Fruit fly (Drosophila melanogaster) whole organism, prepupa: ENCODE data around the gene Pdf.
A peak's percentile ranks its signal among the peaks of the same experiment; 100 is the strongest.

ENCODE experiments used
- CG10631 ChIP-seq: fragments of 200-800 bp; sonication (Bioruptor generic); optimal IDR thresholded peaks from 2 replicates; lab custom pipeline; 2016; ENCODE audit warnings: missing biosample characterization, missing genetic modification characterization
- CG11762 ChIP-seq: fragments of 200-800 bp; sonication (Bioruptor generic); optimal IDR thresholded peaks from 3 replicates; lab custom pipeline; 2016; ENCODE audit warnings: missing biosample characterization, missing genetic modification characterization; ENCODE audit not compliant: insufficient read depth
- CG11902 ChIP-seq: fragments of 200-800 bp; sonication (Bioruptor generic); optimal IDR thresholded peaks from 3 replicates; lab custom pipeline; 2016; ENCODE audit warnings: missing biosample characterization, missing genetic modification characterization
- CG1621 ChIP-seq: fragments of 200-800 bp; sonication (Bioruptor generic); optimal IDR thresholded peaks from 3 replicates; lab custom pipeline; 2018; ENCODE audit warnings: missing biosample characterization, mild to moderate bottlenecking, missing genetic modification characterization
- CG16779 ChIP-seq: fragments of 200-800 bp; sonication (Bioruptor generic); optimal IDR thresholded peaks from 3 replicates; lab custom pipeline; 2017; ENCODE audit warnings: missing biosample characterization, mild to moderate bottlenecking, missing genetic modification characterization
- CG31627 ChIP-seq: fragments of 200-800 bp; sonication (Bioruptor generic); optimal IDR thresholded peaks from 3 replicates; lab custom pipeline; 2016; ENCODE audit warnings: missing biosample characterization, missing genetic modification characterization
- CG32006 ChIP-seq: fragments of 200-800 bp; sonication (Bioruptor generic); optimal IDR thresholded peaks from 3 replicates; lab custom pipeline; 2017; ENCODE audit warnings: missing biosample characterization, mild to moderate bottlenecking, missing genetic modification characterization
- CG34406 ChIP-seq: fragments of 200-800 bp; sonication (Bioruptor generic); optimal IDR thresholded peaks from 3 replicates; lab custom pipeline; 2016; ENCODE audit warnings: missing biosample characterization, missing genetic modification characterization
- CG3919 ChIP-seq: fragments of 200-800 bp; sonication (Bioruptor generic); optimal IDR thresholded peaks from 3 replicates; lab custom pipeline; 2016; ENCODE audit warnings: missing biosample characterization, missing genetic modification characterization
- CG4318 ChIP-seq: fragments of 200-800 bp; sonication (Bioruptor generic); optimal IDR thresholded peaks from 3 replicates; lab custom pipeline; 2017; ENCODE audit warnings: missing biosample characterization, mild to moderate bottlenecking, missing genetic modification characterization
- CG6276 ChIP-seq: fragments of 200-800 bp; sonication (Bioruptor generic); optimal IDR thresholded peaks from 2 replicates; lab custom pipeline; 2017; ENCODE audit warnings: missing biosample characterization, mild to moderate bottlenecking, missing genetic modification characterization
- CG6808 ChIP-seq: fragments of 200-800 bp; sonication (Bioruptor generic); optimal IDR thresholded peaks from 3 replicates; lab custom pipeline; 2017; ENCODE audit warnings: missing biosample characterization, missing genetic modification characterization, mild to moderate bottlenecking, moderate library complexity, missing genetic modification reagents
- CG6854 ChIP-seq: fragments of 200-800 bp; sonication (Bioruptor generic); optimal IDR thresholded peaks from 2 replicates; lab custom pipeline; 2017; ENCODE audit warnings: missing biosample characterization, mild to moderate bottlenecking, missing genetic modification characterization
- CG7368 ChIP-seq: fragments of 200-800 bp; sonication (Bioruptor generic); optimal IDR thresholded peaks from 3 replicates; lab custom pipeline; 2016; ENCODE audit warnings: missing biosample characterization, missing genetic modification characterization
- CG8119 ChIP-seq: fragments of 200-800 bp; sonication (Bioruptor generic); IDR thresholded peaks from 3 replicates; pipeline ENCODE4 v1.3.6; 2022; ENCODE audit warnings: missing biosample characterization, missing genetic modification characterization
- CG8632 ChIP-seq: fragments of 200-800 bp; sonication (Bioruptor generic); optimal IDR thresholded peaks from 3 replicates; lab custom pipeline; 2016; ENCODE audit warnings: missing biosample characterization, missing genetic modification characterization
- CG9139 ChIP-seq: fragments of 200-800 bp; sonication (Bioruptor generic); optimal IDR thresholded peaks from 3 replicates; lab custom pipeline; 2017; ENCODE audit warnings: missing biosample characterization, mild to moderate bottlenecking, missing genetic modification characterization
- Eip75B ChIP-seq: fragments of 200-800 bp; sonication (Bioruptor generic); optimal IDR thresholded peaks from 3 replicates; lab custom pipeline; 2016; ENCODE audit warnings: missing biosample characterization, missing genetic modification characterization
- Eip78C ChIP-seq: fragments of 200-800 bp; sonication (Bioruptor generic); peaks from one replicate; lab custom pipeline; 2016; ENCODE audit warnings: missing biosample characterization, missing genetic modification characterization
- Eip93F ChIP-seq: fragments of 200-800 bp; sonication (Bioruptor generic); optimal IDR thresholded peaks from 2 replicates; lab custom pipeline; 2016; ENCODE audit warnings: missing biosample characterization, mild to moderate bottlenecking, missing genetic modification characterization
- Ets21C ChIP-seq: fragments of 200-800 bp; sonication (Bioruptor generic); optimal IDR thresholded peaks from 3 replicates; lab custom pipeline; 2016; ENCODE audit warnings: missing biosample characterization, missing genetic modification characterization
- Ets96B ChIP-seq: fragments of 200-800 bp; optimal IDR thresholded peaks from 2 replicates; lab custom pipeline; 2019; ENCODE audit warnings: missing biosample characterization, mild to moderate bottlenecking, missing genetic modification characterization, moderate library complexity
- Gug ChIP-seq: fragments of 200-800 bp; sonication (Bioruptor generic); IDR thresholded peaks from 2 replicates; pipeline ENCODE4 v1.3.6; 2022; ENCODE audit warnings: missing biosample characterization, missing genetic modification characterization
- Hr38 ChIP-seq: sonication (Bioruptor generic); optimal IDR thresholded peaks from 2 replicates; lab custom pipeline; 2016; ENCODE audit warnings: missing biosample characterization, missing genetic modification characterization
- Hr39 ChIP-seq: fragments of 200-800 bp; sonication (Bioruptor generic); optimal IDR thresholded peaks from 2 replicates; lab custom pipeline; 2016; ENCODE audit warnings: missing biosample characterization, missing genetic modification characterization
- Hr4 ChIP-seq: fragments of 200-800 bp; sonication (Bioruptor generic); optimal IDR thresholded peaks from 3 replicates; lab custom pipeline; 2016; ENCODE audit warnings: missing biosample characterization, missing genetic modification characterization
- Lpt ChIP-seq: fragments of 200-800 bp; sonication (Bioruptor generic); optimal IDR thresholded peaks from 3 replicates; lab custom pipeline; 2016; ENCODE audit warnings: missing biosample characterization, missing genetic modification characterization
- Met ChIP-seq: fragments of 200-800 bp; sonication (Bioruptor generic); optimal IDR thresholded peaks from 3 replicates; lab custom pipeline; 2016; ENCODE audit warnings: missing biosample characterization, missing genetic modification characterization
- OdsH ChIP-seq: fragments of 200-800 bp; sonication (Bioruptor generic); optimal IDR thresholded peaks from 3 replicates; lab custom pipeline; 2016; ENCODE audit warnings: missing biosample characterization, missing genetic modification characterization
- Smox ChIP-seq: fragments of 200-800 bp; sonication (Bioruptor generic); optimal IDR thresholded peaks from 3 replicates; lab custom pipeline; 2016; ENCODE audit warnings: missing biosample characterization, missing genetic modification characterization
- Sox102F ChIP-seq: fragments of 200-800 bp; sonication (Bioruptor generic); optimal IDR thresholded peaks from 2 replicates; lab custom pipeline; 2016; ENCODE audit warnings: missing biosample characterization, mild to moderate bottlenecking, missing genetic modification characterization
- Sox14 ChIP-seq: fragments of 200-800 bp; sonication (Bioruptor generic); optimal IDR thresholded peaks from 3 replicates; lab custom pipeline; 2016; ENCODE audit warnings: missing biosample characterization, missing genetic modification characterization
- achi ChIP-seq: fragments of 200-800 bp; sonication (Bioruptor generic); optimal IDR thresholded peaks from 3 replicates; lab custom pipeline; 2016; ENCODE audit warnings: missing biosample characterization, missing genetic modification characterization
- acj6 ChIP-seq: fragments of 200-800 bp; sonication (Bioruptor generic); optimal IDR thresholded peaks from 3 replicates; lab custom pipeline; 2016; ENCODE audit warnings: missing biosample characterization, missing genetic modification characterization
- cyc ChIP-seq: fragments of 200-800 bp; sonication (Bioruptor generic); optimal IDR thresholded peaks from 3 replicates; lab custom pipeline; 2016; ENCODE audit warnings: missing biosample characterization, missing genetic modification characterization
- dsx ChIP-seq: fragments of 200-800 bp; optimal IDR thresholded peaks from 3 replicates; lab custom pipeline; 2019; ENCODE audit warnings: missing biosample characterization, mild to moderate bottlenecking, missing genetic modification characterization, moderate library complexity; ENCODE audit not compliant: poor library complexity, severe bottlenecking
- eg ChIP-seq: fragments of 200-800 bp; sonication (Bioruptor generic); IDR thresholded peaks from 3 replicates; pipeline ENCODE4 v1.3.6; 2022; ENCODE audit warnings: missing biosample characterization, missing genetic modification characterization
- esn ChIP-seq: fragments of 200-800 bp; sonication (Bioruptor generic); optimal IDR thresholded peaks from 2 replicates; lab custom pipeline; 2016; ENCODE audit warnings: missing biosample characterization, mild to moderate bottlenecking, missing genetic modification characterization, moderate library complexity
- fd85E ChIP-seq: fragments of 200-800 bp; sonication (Bioruptor generic); optimal IDR thresholded peaks from 3 replicates; lab custom pipeline; 2016; ENCODE audit warnings: missing biosample characterization, missing genetic modification characterization
- fkh ChIP-seq: fragments of 200-800 bp; sonication (Bioruptor generic); optimal IDR thresholded peaks from 3 replicates; lab custom pipeline; 2017; ENCODE audit warnings: missing biosample characterization, mild to moderate bottlenecking, missing genetic modification characterization, moderate library complexity
- lz ChIP-seq: fragments of 200-800 bp; sonication (Bioruptor generic); optimal IDR thresholded peaks from 3 replicates; lab custom pipeline; 2016; ENCODE audit warnings: missing biosample characterization, missing genetic modification characterization
- net ChIP-seq: fragments of 200-800 bp; sonication (Bioruptor generic); optimal IDR thresholded peaks from 3 replicates; lab custom pipeline; 2016; ENCODE audit warnings: missing biosample characterization, missing genetic modification characterization
- pdm3 ChIP-seq: fragments of 200-800 bp; sonication (Bioruptor generic); optimal IDR thresholded peaks from 3 replicates; lab custom pipeline; 2016; ENCODE audit warnings: missing biosample characterization, missing genetic modification characterization
- salr ChIP-seq, 2 experiments: fragments of 200-800 bp; sonication (Bioruptor generic); optimal IDR thresholded peaks; 3 replicates each; lab custom pipeline; 2016 to 2018; ENCODE audit warnings: missing biosample characterization in 2 of 2, missing genetic modification characterization in 2 of 2, mild to moderate bottlenecking in 1 of 2
- spab ChIP-seq: fragments of 200-800 bp; sonication (Bioruptor generic); optimal IDR thresholded peaks from 2 replicates; lab custom pipeline; 2017; ENCODE audit warnings: missing biosample characterization, mild to moderate bottlenecking, missing genetic modification characterization, missing genetic modification reagents
- ss ChIP-seq, 2 experiments: fragments of 200-800 bp; sonication (Bioruptor generic); optimal IDR thresholded peaks; 2 replicates in 1 of 2; 3 replicates in 1 of 2; lab custom pipeline; 2017 to 2018; ENCODE audit warnings: mild to moderate bottlenecking in 2 of 2, missing biosample characterization in 2 of 2, missing genetic modification characterization in 2 of 2, moderate library complexity in 1 of 2
- svp ChIP-seq: fragments of 200-800 bp; sonication (Bioruptor generic); peaks from one replicate; lab custom pipeline; 2016; ENCODE audit warnings: missing biosample characterization, missing genetic modification characterization
- topi ChIP-seq: fragments of 200-800 bp; sonication (Bioruptor generic); optimal IDR thresholded peaks from 3 replicates; lab custom pipeline; 2016; ENCODE audit warnings: missing biosample characterization, missing genetic modification characterization

Pdf gene

DNA sequence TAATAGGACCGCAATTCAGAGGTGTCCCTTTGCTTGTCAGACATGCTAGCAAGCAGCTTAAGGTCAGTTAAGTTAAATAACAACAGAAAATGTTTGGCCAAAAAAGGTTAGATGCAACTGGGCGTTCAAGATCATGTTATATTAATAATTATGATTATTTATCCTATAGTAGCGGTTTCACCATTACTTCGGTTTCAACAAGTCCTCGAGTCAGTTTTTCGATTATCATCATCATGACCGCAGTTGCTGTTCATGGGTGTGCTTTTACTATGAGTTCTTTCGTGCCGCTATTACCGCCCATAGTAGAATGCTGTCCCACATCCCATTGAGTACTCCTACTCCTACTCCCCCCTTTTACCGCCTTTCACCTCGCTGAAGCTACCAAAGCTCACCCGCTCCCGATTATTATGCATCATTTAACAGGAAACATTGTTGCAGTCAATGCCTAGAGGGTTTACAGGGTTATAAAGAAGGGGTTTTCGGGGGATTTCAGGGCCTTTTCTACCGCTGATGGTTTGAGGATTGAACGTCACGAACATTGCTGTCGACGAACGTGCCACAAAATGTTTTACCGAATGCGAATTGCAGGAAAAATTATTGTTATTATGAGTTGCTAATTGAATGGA is 29.4 kb upstream of the Pdf start (continued):
- TF ChIP-seq CG6808 (GFP tag; lab: Kevin White, UChicago) (peak; percentile 34), Sox14 (GFP tag; lab: Kevin White, UChicago) (no peak), lz (GFP tag; lab: Kevin White, UChicago) (no peak), cyc (GFP tag; lab: Kevin White, UChicago) (no peak), Smox (GFP tag; lab: Kevin White, UChicago) (no peak), CG3919 (GFP tag; lab: Kevin White, UChicago) (peak; percentile 17), spab (GFP tag; lab: Kevin White, UChicago) (peak; percentile 21), salr (GFP tag; optimal IDR thresholded peaks at IDR 0.05; lab: Kevin White, UChicago) (no peak), Ets96B (peak; percentile 36), dsx (GFP tag; lab: Kevin White, UChicago) (peak; percentile 93), CG11902 (GFP tag; lab: Kevin White, UChicago) (no peak), CG9139 (GFP tag; lab: Kevin White, UChicago) (no peak), acj6 (GFP tag; lab: Kevin White, UChicago) (peak; percentile 14), Gug (no peak)
- TF ChIP-seq, all 60 proteins: peak for 18

DNA sequence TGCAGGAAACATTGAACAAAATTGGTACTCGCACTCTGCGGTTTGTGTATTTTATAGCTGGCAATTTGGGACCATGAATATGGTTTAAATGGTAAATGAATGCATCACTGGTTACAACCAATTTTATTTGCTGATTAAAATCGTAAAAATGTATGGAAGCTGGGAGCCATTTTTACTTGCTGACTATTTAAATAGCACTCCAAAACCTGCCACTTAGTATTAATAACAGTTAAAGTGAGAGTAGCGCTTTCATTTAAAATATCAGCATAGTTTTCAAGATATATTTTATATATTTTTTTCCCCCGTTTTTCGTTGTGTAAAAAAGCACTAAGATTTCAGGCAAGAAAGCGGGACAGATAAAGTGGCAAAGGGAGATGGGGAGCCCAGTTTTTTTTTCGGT is 28.6 kb upstream of the Pdf start:
- TF ChIP-seq CG6808 (GFP tag; lab: Kevin White, UChicago) (peak; percentile 13), CG9139 (GFP tag; lab: Kevin White, UChicago) (no peak), ss (GFP tag; optimal IDR thresholded peaks at IDR 0.05; lab: Kevin White, UChicago) (no peak), Ets21C (GFP tag; lab: Kevin White, UChicago) (no peak), Hr38 (GFP tag; lab: Kevin White, UChicago) (no peak), net (GFP tag; lab: Kevin White, UChicago) (peak; percentile 33), Eip75B (GFP tag; lab: Kevin White, UChicago) (peak; percentile 20), CG7368 (GFP tag; lab: Kevin White, UChicago) (peak; percentile 23), CG6854 (no peak), acj6 (GFP tag; lab: Kevin White, UChicago) (peak; percentile 39), CG1621 (tag; lab: Kevin White, UChicago) (no peak), Eip93F (GFP tag; lab: Kevin White, UChicago) (no peak), CG11762 (GFP tag; lab: Kevin White, UChicago) (no peak), fd85E (GFP tag; lab: Kevin White, UChicago) (no peak), Lpt (GFP tag; lab: Kevin White, UChicago) (peak; percentile 23), eg (GFP tag; lab: Robert Waterston, UW) (no peak), pdm3 (GFP tag; lab: Kevin White, UChicago) (peak; percentile 23), topi (GFP tag; lab: Kevin White, UChicago) (peak; percentile 40), CG8632 (GFP tag; lab: Kevin White, UChicago) (peak; percentile 48), svp (GFP tag; lab: Kevin White, UChicago) (peak; percentile 64), Hr4 (GFP tag; lab: Kevin White, UChicago) (peak; percentile 40), CG4318 (peak; percentile 14), CG10631 (peak; percentile 9), CG16779 (tag; lab: Kevin White, UChicago) (no peak), Eip78C (GFP tag; lab: Kevin White, UChicago) (peak; percentile 91), OdsH (GFP tag; lab: Kevin White, UChicago) (peak; percentile 55), Ets96B (no peak), spab (GFP tag; lab: Kevin White, UChicago) (no peak), CG31627 (GFP tag; lab: Kevin White, UChicago) (peak; percentile 48), CG32006 (GFP tag; lab: Kevin White, UChicago) (peak; percentile 50), CG34406 (GFP tag; lab: Kevin White, UChicago) (peak; percentile 49), esn (GFP tag; lab: Kevin White, UChicago) (peak; percentile 56), Met (GFP tag; lab: Kevin White, UChicago) (peak; percentile 56), CG3919 (GFP tag; lab: Kevin White, UChicago) (peak; percentile 34), dsx (GFP tag; lab: Kevin White, UChicago) (no peak), achi (GFP tag; lab: Kevin White, UChicago) (peak; percentile 50), Sox102F (GFP tag; lab: Kevin White, UChicago) (peak; percentile 41), CG6276 (peak; percentile 8), Hr39 (GFP tag; lab: Kevin White, UChicago) (peak; percentile 15), fkh (no peak), CG8119 (GFP tag; lab: Robert Waterston, UW) (peak; percentile 34; the same call in 1 of the 3 replicates)
